Worm (Caenorhabditis elegans): ENCODE measurements around the gene lmtr-2.

DNA sequence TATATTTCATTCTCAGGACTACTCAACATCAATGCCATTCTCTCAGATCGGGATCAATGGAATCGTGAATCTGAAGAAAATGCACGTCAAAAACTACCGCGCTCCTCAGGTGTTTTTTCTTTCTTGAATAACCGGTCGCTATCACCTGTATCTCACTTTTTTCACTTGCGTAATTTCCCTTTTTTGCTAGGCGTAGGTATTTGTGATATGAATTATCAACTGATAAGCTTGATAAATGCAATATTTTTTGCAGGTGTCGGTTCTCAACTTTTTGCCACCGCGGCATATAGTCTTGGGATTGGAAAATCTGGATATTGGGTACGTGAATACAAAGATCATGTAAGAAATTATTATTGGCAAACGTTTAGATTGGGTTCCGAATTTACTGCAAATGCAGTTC, 44.3 kb upstream of the lmtr-2 start:
- no peak for TF ChIP-seq W03F9.2 (tag; optimal IDR thresholded peaks at IDR 0.05)
- TF ChIP-seq dao-5 (tag; optimal IDR thresholded peaks at IDR 0.05) = no peak

All from whole organism, L4/young adult.